Worm (Caenorhabditis elegans): ENCODE data around the gene hsp-75.
A peak's percentile ranks its signal among the peaks of the same experiment; 100 is the strongest.

Gene hsp-75

ce11 chrIII:7234148-7234547 is 7.6 kb upstream of the hsp-75 start, which contains the start of gene ndus-8 (continued):
- TF ChIP-seq mdl-1 (tag; optimal IDR thresholded peaks at IDR 0.05): no peak
- no peak for TF ChIP-seq unc-39 (tag; optimal IDR thresholded peaks at IDR 0.05)
- TF ChIP-seq ceh-16 (tag; optimal IDR thresholded peaks at IDR 0.05): no peak
- no peak for TF ChIP-seq dmd-4 (tag; optimal IDR thresholded peaks at IDR 0.05)
- no peak for TF ChIP-seq ztf-11 (tag; optimal IDR thresholded peaks at IDR 0.05)
- no peak for TF ChIP-seq ceh-82 (tag; optimal IDR thresholded peaks at IDR 0.05)
- TF ChIP-seq sem-4 (tag; optimal IDR thresholded peaks at IDR 0.05): peak; percentile 36
- no peak for TF ChIP-seq nhr-10 (tag; optimal IDR thresholded peaks at IDR 0.05)
- TF ChIP-seq elt-3 (tag; optimal IDR thresholded peaks at IDR 0.05): no peak
- no peak for TF ChIP-seq nhr-237 (tag; optimal IDR thresholded peaks at IDR 0.05)
- peak; percentile 7 for TF ChIP-seq fos-1 (tag; optimal IDR thresholded peaks at IDR 0.05)
- no peak for TF ChIP-seq mbf-1 (tag; optimal IDR thresholded peaks at IDR 0.05)
- TF ChIP-seq nhr-21 (tag; optimal IDR thresholded peaks at IDR 0.05): peak; percentile 54
- no peak for TF ChIP-seq skn-1 (tag; optimal IDR thresholded peaks at IDR 0.05)
- TF ChIP-seq aly-2 (tag; optimal IDR thresholded peaks at IDR 0.05): no peak

- TF ChIP-seq skn-1 (tag; optimal IDR thresholded peaks at IDR 0.05) (no peak), F13H6.1 (tag; optimal IDR thresholded peaks at IDR 0.05) (no peak), ama-1 (optimal IDR thresholded peaks at IDR 0.05) (no peak), C34F6.9 (tag; optimal IDR thresholded peaks at IDR 0.05) (no peak), egl-27 (tag; optimal IDR thresholded peaks at IDR 0.05) (no peak), fos-1 (tag; optimal IDR thresholded peaks at IDR 0.05) (no peak), R02D3.7 (tag; optimal IDR thresholded peaks at IDR 0.05) (no peak), nhr-6 (tag; optimal IDR thresholded peaks at IDR 0.05) (no peak), dmd-4 (tag; optimal IDR thresholded peaks at IDR 0.05) (no peak), alr-1 (tag; optimal IDR thresholded peaks at IDR 0.05) (no peak), nhr-237 (tag; optimal IDR thresholded peaks at IDR 0.05) (no peak), unc-62 (GFP tag; optimal IDR thresholded peaks at IDR 0.05) (no peak), lsy-2 (tag; optimal IDR thresholded peaks at IDR 0.05) (no peak), nhr-12 (tag; optimal IDR thresholded peaks at IDR 0.05) (no peak)
These were observed 6.3 kb upstream of the hsp-75 start, which contains the start of gene adr-2 for ce11 chrIII:7232782-7233181. Gene adr-2, minus strand, starts transcription at chrIII:7232882.

ce11 chrIII:7230841-7231240 is 4.3 kb upstream of the hsp-75 start, which contains the start of gene R151.10:
Gene R151.10, minus strand, starts transcription at chrIII:7230941.
- TF ChIP-seq Y55F3AM.14 (GFP tag; optimal IDR thresholded peaks at IDR 0.05): no peak
- no peak for TF ChIP-seq mab-5 (tag; optimal IDR thresholded peaks at IDR 0.05)
- no peak for TF ChIP-seq alr-1 (tag; optimal IDR thresholded peaks at IDR 0.05)
- TF ChIP-seq sma-3 (GFP tag; optimal IDR thresholded peaks at IDR 0.05): no peak

- TF ChIP-seq zag-1 (tag; optimal IDR thresholded peaks at IDR 0.05) (no peak), ztf-11 (tag; optimal IDR thresholded peaks at IDR 0.05) (no peak), elt-1 (tag; optimal IDR thresholded peaks at IDR 0.05) (no peak)
These were observed 3.2 kb upstream of the hsp-75 start, which contains the start of gene R151.8 for ce11 chrIII:7229687-7230086. Gene R151.8, minus strand, starts transcription at chrIII:7229787.

- no peak for TF ChIP-seq lsy-2 (tag; optimal IDR thresholded peaks at IDR 0.05)
- no peak for TF ChIP-seq aly-2 (tag; optimal IDR thresholded peaks at IDR 0.05)
- no peak for TF ChIP-seq C34F6.9 (tag; optimal IDR thresholded peaks at IDR 0.05)
- no peak for TF ChIP-seq ztf-11 (tag; optimal IDR thresholded peaks at IDR 0.05)
- TF ChIP-seq lin-11 (tag; optimal IDR thresholded peaks at IDR 0.05): no peak
- TF ChIP-seq egl-27 (tag; optimal IDR thresholded peaks at IDR 0.05): no peak
- TF ChIP-seq ztf-1 (GFP tag; conservative IDR thresholded peaks at IDR 0.05): no peak
- no peak for TF ChIP-seq sma-9 (GFP tag; optimal IDR thresholded peaks at IDR 0.05)
- TF ChIP-seq sma-9 (tag; optimal IDR thresholded peaks at IDR 0.05): no peak
These were observed 3.5 kb downstream of the hsp-75 start, which contains the start of gene der-2 for ce11 chrIII:7223029-7223428. Gene der-2, minus strand, starts transcription at chrIII:7223129.

- TF ChIP-seq lsy-2 (tag; optimal IDR thresholded peaks at IDR 0.05) (peak in 1 of 2 experiments; percentile 40), mbf-1 (tag; optimal IDR thresholded peaks at IDR 0.05) (no peak)
These were observed 5.4 kb downstream of the hsp-75 start for ce11 chrIII:7221103-7221502.
